Worm (Caenorhabditis elegans) whole organism, L3 larva: ENCODE results near the gene pmp-3.

Experiments used
- R02D3.7 ChIP-seq: fragments of 150-350 bp; optimal IDR thresholded peaks from 2 replicates; lab custom pipeline; 2014; ENCODE audit warnings: missing biosample characterization, missing genetic modification characterization
- elt-2 ChIP-seq: sonication (generic microtip); optimal IDR thresholded peaks from 2 replicates; lab custom pipeline; 2016; ENCODE audit warnings: missing genetic modification reagents, mild to moderate bottlenecking, missing genetic modification characterization, missing compliant biosample characterization
- elt-3 ChIP-seq, 3 experiments: fragments of 150-350 bp in 1 of 3; sonication (generic microtip) in 2 of 3; optimal IDR thresholded peaks; 2 replicates in 2 of 3; 4 replicates in 1 of 3; lab custom pipeline; 2014 to 2017; ENCODE audit warnings: missing biosample characterization in 3 of 3, missing genetic modification characterization in 3 of 3
- fos-1 ChIP-seq: fragments of 150-350 bp; optimal IDR thresholded peaks from 2 replicates; lab custom pipeline; 2014; ENCODE audit warnings: missing biosample characterization, missing genetic modification characterization
- hmg-11 ChIP-seq: sonication (generic microtip); optimal IDR thresholded peaks from 2 replicates; lab custom pipeline; 2016; ENCODE audit warnings: missing genetic modification characterization, missing compliant biosample characterization
- nhr-11 ChIP-seq: fragments of 150-350 bp; optimal IDR thresholded peaks from 2 replicates; lab custom pipeline; 2014; ENCODE audit warnings: missing biosample characterization, missing genetic modification characterization
- nhr-76 ChIP-seq: fragments of 150-350 bp; sonication (generic microtip); optimal IDR thresholded peaks from 5 replicates; lab custom pipeline; 2014; ENCODE audit warnings: missing biosample characterization, missing genetic modification characterization
- nhr-77 ChIP-seq: fragments of 150-350 bp; optimal IDR thresholded peaks from 2 replicates; lab custom pipeline; 2014; ENCODE audit warnings: missing biosample characterization, missing genetic modification characterization
- pqm-1 ChIP-seq: fragments of 150-350 bp; optimal IDR thresholded peaks from 2 replicates; lab custom pipeline; 2017; ENCODE audit warnings: missing biosample characterization, missing genetic modification characterization, inconsistent platforms
- tbx-2 ChIP-seq: sonication (generic microtip); optimal IDR thresholded peaks from 2 replicates; lab custom pipeline; 2016; ENCODE audit warnings: mild to moderate bottlenecking, missing genetic modification characterization, missing compliant biosample characterization
- ztf-11 ChIP-seq: fragments of 150-350 bp; optimal IDR thresholded peaks from 2 replicates; lab custom pipeline; 2014; ENCODE audit warnings: missing biosample characterization, missing genetic modification characterization

ce11 chrV:14686231-14687105, 39.9 kb downstream of the pmp-3 start:
- TF ChIP-seq ztf-11 (tag; lab: Kevin White, UChicago) (no peak), fos-1 (tag; lab: Kevin White, UChicago) (no peak), nhr-11 (tag; lab: Kevin White, UChicago) (no peak), elt-3 (tag; optimal IDR thresholded peaks at IDR 0.05; lab: Kevin White, UChicago) (no peak), nhr-76 (no peak), hmg-11 (tag; lab: Kevin White, UChicago) (no peak), elt-2 (tag; lab: Kevin White, UChicago) (no peak), pqm-1 (no peak), nhr-77 (tag; lab: Kevin White, UChicago) (no peak), tbx-2 (no peak), R02D3.7 (tag; lab: Kevin White, UChicago) (no peak)
